Fruit fly (Drosophila melanogaster): ENCODE data around the gene Hml.
A peak's percentile ranks its signal among the peaks of the same experiment; 100 is the strongest.

Hml gene

DNA sequence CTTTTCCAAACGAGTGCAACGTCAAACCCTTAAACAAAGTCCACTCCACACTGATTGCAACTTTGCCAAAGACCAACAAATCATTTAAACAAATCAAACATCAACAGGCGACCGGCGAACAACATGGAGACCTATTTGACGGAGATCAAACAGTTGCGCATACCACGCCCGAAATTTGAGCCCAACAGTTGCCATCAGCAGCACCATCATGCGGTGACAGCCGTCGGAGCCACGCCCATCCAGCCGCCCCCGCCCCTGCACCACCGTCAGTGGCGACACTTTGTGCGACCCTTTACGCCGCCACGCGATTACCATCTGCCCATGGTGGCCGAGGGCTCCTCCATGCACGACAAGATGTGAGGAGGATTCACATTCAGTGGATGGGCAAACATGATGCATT lies 36.7 kb downstream of the Hml start (continued):
- TF ChIP-seq bigmax (GFP tag; optimal IDR thresholded peaks at IDR 0.05) (no peak), Doc3 (GFP tag; IDR thresholded peaks at IDR 0.05; ENCODE audit: partially characterized antibody) (no peak), sisA (GFP tag; IDR thresholded peaks at IDR 0.05) (no peak), CG17612 (GFP tag; IDR thresholded peaks at IDR 0.05) (no peak), Dref (GFP tag; IDR thresholded peaks at IDR 0.05) (no peak), pros (GFP tag; optimal IDR thresholded peaks at IDR 0.05) (no peak), CG31441 (GFP tag; IDR thresholded peaks at IDR 0.05) (no peak), abd-A (tag; optimal IDR thresholded peaks at IDR 0.05) (no peak), Med (GFP tag) (no peak), zen2 (GFP tag; IDR thresholded peaks at IDR 0.05; ENCODE audit: partially characterized antibody) (no peak), dmrt99B (tag; optimal IDR thresholded peaks at IDR 0.05) (peak; percentile 5), CG8924 (tag; optimal IDR thresholded peaks at IDR 0.05) (peak; percentile 1), tna (GFP tag; IDR thresholded peaks at IDR 0.05; ENCODE audit: partially characterized antibody) (no peak), nmo (GFP tag; optimal IDR thresholded peaks at IDR 0.05) (no peak), Lhr (GFP tag; optimal IDR thresholded peaks at IDR 0.05) (no peak), CG18011 (GFP tag; optimal IDR thresholded peaks at IDR 0.05) (no peak), Atf3 (GFP tag; optimal IDR thresholded peaks at IDR 0.05) (no peak), fd64A (GFP tag; optimal IDR thresholded peaks at IDR 0.05) (no peak), CG1603 (tag; optimal IDR thresholded peaks at IDR 0.05) (peak; percentile 31), CG3838 (GFP tag; optimal IDR thresholded peaks at IDR 0.05) (no peak), dati (GFP tag; IDR thresholded peaks at IDR 0.05) (no peak), CG14441 (GFP tag; IDR thresholded peaks at IDR 0.05) (0 out of 2 replicates have a peak, but pooled peaks have one; percentile 19), Sox100B (GFP tag; optimal IDR thresholded peaks at IDR 0.05) (no peak), Kr (GFP tag; optimal IDR thresholded peaks at IDR 0.05) (no peak), CG4707 (GFP tag; optimal IDR thresholded peaks at IDR 0.05) (no peak), NfI (GFP tag; optimal IDR thresholded peaks at IDR 0.05) (no peak), CG7556 (GFP tag; optimal IDR thresholded peaks at IDR 0.05) (no peak), CG11398 (GFP tag; optimal IDR thresholded peaks at IDR 0.05) (no peak), Meics (GFP tag; optimal IDR thresholded peaks at IDR 0.05) (no peak), ken (GFP tag; IDR thresholded peaks at IDR 0.05) (no peak), Drgx (GFP tag; IDR thresholded peaks at IDR 0.05) (no peak), sim (GFP tag; IDR thresholded peaks at IDR 0.05) (0 out of 2 replicates have a peak, but pooled peaks have one; percentile 25), B-H2 (GFP tag; optimal IDR thresholded peaks at IDR 0.05) (no peak), CG3407 (GFP tag; optimal IDR thresholded peaks at IDR 0.05) (peak; percentile 4), Vsx1 (GFP tag; optimal IDR thresholded peaks at IDR 0.05) (no peak), unpg (GFP tag; optimal IDR thresholded peaks at IDR 0.05) (no peak), CG4617 (GFP tag; optimal IDR thresholded peaks at IDR 0.05; ENCODE audit: borderline replicate concordance) (no peak), CG5180 (GFP tag; optimal IDR thresholded peaks at IDR 0.05) (peak; percentile 51), Gug (GFP tag; IDR thresholded peaks at IDR 0.05) (no peak), gsb-n (tag; optimal IDR thresholded peaks at IDR 0.05) (no peak), CG31224 (GFP tag; IDR thresholded peaks at IDR 0.05) (no peak), repo (GFP tag; optimal IDR thresholded peaks at IDR 0.05) (no peak), ci (GFP tag; IDR thresholded peaks at IDR 0.05) (peak; percentile 39; the same call in 1 of the 3 replicates), run (tag; optimal IDR thresholded peaks at IDR 0.05) (no peak), toy (GFP tag; IDR thresholded peaks at IDR 0.05) (no peak), az2 (GFP tag; optimal IDR thresholded peaks at IDR 0.05) (no peak), CG18764 (GFP tag; optimal IDR thresholded peaks at IDR 0.05) (no peak), nom (GFP tag; optimal IDR thresholded peaks at IDR 0.05) (no peak), NK7.1 (GFP tag; optimal IDR thresholded peaks at IDR 0.05) (no peak), CG10462 (GFP tag; optimal IDR thresholded peaks at IDR 0.05) (no peak), ATbp (GFP tag; optimal IDR thresholded peaks at IDR 0.05) (peak; percentile 46)
